Worm (Caenorhabditis elegans) whole organism, young adult: Measurements from ENCODE around the gene btb-16.
"Not testable (repeated sequence)": the region's sequence is repeated elsewhere in the genome, so short reads cannot be mapped to it uniquely, and the experiment has no call there.

Source experiments
- B0019.2 ChIP-seq: fragments of 200-800 bp; sonication (Bioruptor generic); conservative IDR thresholded peaks from 2 replicates; pipeline ENCODE4 v1.3.6; 2022; ENCODE audit warnings: missing genetic modification reagents, missing genetic modification characterization, missing compliant biosample characterization
- C17E4.6 ChIP-seq: fragments of 200-800 bp; sonication (Bioruptor generic); IDR thresholded peaks from 2 replicates; pipeline ENCODE4 v1.3.6; 2022; ENCODE audit warnings: missing genetic modification reagents, missing genetic modification characterization, missing compliant biosample characterization
- F10E7.11 ChIP-seq: sonication (generic microtip); optimal IDR thresholded peaks from 2 replicates; lab custom pipeline; 2017; ENCODE audit warnings: mild to moderate bottlenecking, missing genetic modification characterization, moderate library complexity, missing compliant biosample characterization
- F39B2.1 ChIP-seq: fragments of 200-800 bp; sonication (Bioruptor generic); IDR thresholded peaks from 2 replicates; pipeline ENCODE4 v1.3.6; 2022; ENCODE audit warnings: missing genetic modification reagents, missing genetic modification characterization, missing compliant biosample characterization
- K12H6.12 ChIP-seq: fragments of 200-800 bp; sonication (Bioruptor generic); optimal IDR thresholded peaks from 2 replicates; lab custom pipeline; 2018; ENCODE audit warnings: mild to moderate bottlenecking, missing genetic modification characterization, missing compliant biosample characterization
- Y53F4B.3 ChIP-seq: fragments of 200-800 bp; sonication (Bioruptor generic); IDR thresholded peaks from 2 replicates; pipeline ENCODE4 v1.3.6; 2022; ENCODE audit warnings: missing genetic modification reagents, missing genetic modification characterization, missing compliant biosample characterization
- Y56A3A.18 ChIP-seq: fragments of 200-800 bp; sonication (Bioruptor generic); IDR thresholded peaks from 2 replicates; pipeline ENCODE4 v1.3.6; 2022; ENCODE audit warnings: missing genetic modification reagents, missing genetic modification characterization, missing compliant biosample characterization
- Y95B8A.8 ChIP-seq: fragments of 200-800 bp; sonication (Bioruptor generic); IDR thresholded peaks from 2 replicates; pipeline ENCODE4 v1.3.6; 2022; ENCODE audit warnings: missing genetic modification reagents, missing genetic modification characterization, missing compliant biosample characterization
- ZK185.1 ChIP-seq: sonication (generic microtip); optimal IDR thresholded peaks from 2 replicates; lab custom pipeline; 2016; ENCODE audit warnings: mild to moderate bottlenecking, missing genetic modification characterization, missing compliant biosample characterization; ENCODE audit not compliant: poor library complexity, severe bottlenecking
- aptf-2 ChIP-seq: fragments of 200-800 bp; sonication (Bioruptor generic); conservative IDR thresholded peaks from 2 replicates; pipeline ENCODE4 v1.3.6; 2022; ENCODE audit warnings: missing genetic modification reagents, missing genetic modification characterization, missing compliant biosample characterization
- bed-2 ChIP-seq: fragments of 200-800 bp; sonication (Bioruptor generic); IDR thresholded peaks from 2 replicates; pipeline ENCODE4 v1.3.6; 2022; ENCODE audit warnings: missing genetic modification reagents, missing genetic modification characterization, missing compliant biosample characterization
- cebp-1 ChIP-seq, 2 experiments: fragments of 200-800 bp in 1 of 2; sonication (Bioruptor generic) in 1 of 2; sonication (generic microtip) in 1 of 2; IDR thresholded peaks in 1 of 2; optimal IDR thresholded peaks in 1 of 2; 2 replicates each; pipeline versions ENCODE4 v1.3.6 to Lab custom; 2017 to 2022; ENCODE audit warnings: missing compliant biosample characterization in 2 of 2, missing genetic modification characterization in 2 of 2, mild to moderate bottlenecking in 1 of 2, missing genetic modification reagents in 1 of 2, moderate library complexity in 1 of 2
- cebp-2 ChIP-seq: fragments of 200-800 bp; sonication (Bioruptor generic); IDR thresholded peaks from 2 replicates; pipeline ENCODE4 v1.3.6; 2022; ENCODE audit warnings: missing genetic modification characterization, missing compliant biosample characterization
- ceh-27 ChIP-seq: fragments of 200-800 bp; sonication (Bioruptor generic); optimal IDR thresholded peaks from 2 replicates; lab custom pipeline; 2018; ENCODE audit warnings: mild to moderate bottlenecking, missing genetic modification characterization, moderate library complexity, missing compliant biosample characterization
- dpff-1 ChIP-seq: sonication (generic microtip); optimal IDR thresholded peaks from 2 replicates; lab custom pipeline; 2017; ENCODE audit warnings: mild to moderate bottlenecking, missing genetic modification characterization, missing compliant biosample characterization
- egrh-3 ChIP-seq: fragments of 200-800 bp; sonication (Bioruptor generic); IDR thresholded peaks from 2 replicates; pipeline ENCODE4 v1.3.6; 2022; ENCODE audit warnings: missing genetic modification reagents, missing genetic modification characterization, missing compliant biosample characterization
- ekl-4 ChIP-seq: fragments of 200-800 bp; sonication (Bioruptor generic); IDR thresholded peaks from 2 replicates; pipeline ENCODE4 v1.3.6; 2022; ENCODE audit warnings: missing genetic modification reagents, missing genetic modification characterization, missing compliant biosample characterization
- ets-4 ChIP-seq: fragments of 200-800 bp; sonication (Bioruptor generic); optimal IDR thresholded peaks from 2 replicates; lab custom pipeline; 2018; ENCODE audit warnings: mild to moderate bottlenecking, missing genetic modification characterization, missing compliant biosample characterization
- hsf-1 ChIP-seq: fragments of 200-800 bp; sonication (Bioruptor generic); IDR thresholded peaks from 2 replicates; pipeline ENCODE4 v1.3.6; 2022; ENCODE audit warnings: missing genetic modification reagents, missing genetic modification characterization, missing compliant biosample characterization
- lin-40 ChIP-seq: sonication (generic microtip); optimal IDR thresholded peaks from 2 replicates; lab custom pipeline; 2016; ENCODE audit warnings: missing genetic modification characterization, mild to moderate bottlenecking, missing compliant biosample characterization, missing genotype, missing genetic modification reagents
- madf-8 ChIP-seq: fragments of 200-800 bp; sonication (Bioruptor generic); conservative IDR thresholded peaks from 2 replicates; pipeline ENCODE4 v1.3.6; 2022; ENCODE audit warnings: missing genetic modification reagents, missing genetic modification characterization, missing compliant biosample characterization
- mel-28 ChIP-seq: sonication (generic microtip); optimal IDR thresholded peaks from 2 replicates; lab custom pipeline; 2016; ENCODE audit warnings: borderline replicate concordance, mild to moderate bottlenecking, missing genetic modification characterization, missing compliant biosample characterization
- mes-4 ChIP-seq: sonication (generic microtip); optimal IDR thresholded peaks from 2 replicates; lab custom pipeline; 2016; ENCODE audit warnings: missing genotype, missing genetic modification characterization, missing compliant biosample characterization
- mxl-1 ChIP-seq: sonication (generic microtip); optimal IDR thresholded peaks from 2 replicates; lab custom pipeline; 2016; ENCODE audit warnings: missing genetic modification characterization, missing compliant biosample characterization
- nhr-120 ChIP-seq: fragments of 200-800 bp; sonication (Bioruptor generic); IDR thresholded peaks from 2 replicates; pipeline ENCODE4 v1.3.6; 2022; ENCODE audit warnings: missing genetic modification characterization, missing compliant biosample characterization
- nhr-179 ChIP-seq: sonication (generic microtip); optimal IDR thresholded peaks from 2 replicates; lab custom pipeline; 2016; ENCODE audit warnings: mild to moderate bottlenecking, missing genetic modification characterization, missing compliant biosample characterization
- nhr-27 ChIP-seq: fragments of 200-800 bp; sonication (Bioruptor generic); optimal IDR thresholded peaks from 2 replicates; lab custom pipeline; 2018; ENCODE audit warnings: mild to moderate bottlenecking, missing genetic modification characterization, moderate library complexity, missing compliant biosample characterization
- nhr-80 ChIP-seq: sonication (generic microtip); optimal IDR thresholded peaks from 2 replicates; lab custom pipeline; 2016; ENCODE audit warnings: missing genetic modification characterization, missing compliant biosample characterization
- pbrm-1 ChIP-seq: fragments of 200-800 bp; sonication (Bioruptor generic); IDR thresholded peaks from 2 replicates; pipeline ENCODE4 v1.3.6; 2022; ENCODE audit warnings: missing genetic modification reagents, missing genetic modification characterization, missing compliant biosample characterization
- pha-4 ChIP-seq: fragments of 150-350 bp; sonication (generic microtip); optimal IDR thresholded peaks from 2 replicates; lab custom pipeline; 2014; ENCODE audit warnings: missing biosample characterization, missing genetic modification reagents, missing genetic modification characterization
- snpc-1.3 ChIP-seq: sonication (generic microtip); optimal IDR thresholded peaks from 2 replicates; lab custom pipeline; 2017; ENCODE audit warnings: missing genetic modification characterization, mild to moderate bottlenecking, missing compliant biosample characterization, antibody characterized with exemption, moderate library complexity, missing genotype, missing genetic modification reagents; ENCODE audit not compliant: insufficient read depth
- zfh-2 ChIP-seq: fragments of 200-800 bp; sonication (Bioruptor generic); conservative IDR thresholded peaks from 2 replicates; pipeline ENCODE4 v1.3.6; 2022; ENCODE audit warnings: missing genetic modification reagents, missing genetic modification characterization, missing compliant biosample characterization
- ztf-6 ChIP-seq: fragments of 200-800 bp; sonication (Bioruptor generic); IDR thresholded peaks from 2 replicates; pipeline ENCODE4 v1.3.6; 2022; ENCODE audit warnings: missing genetic modification reagents, missing genetic modification characterization, missing compliant biosample characterization

Gene btb-16

DNA sequence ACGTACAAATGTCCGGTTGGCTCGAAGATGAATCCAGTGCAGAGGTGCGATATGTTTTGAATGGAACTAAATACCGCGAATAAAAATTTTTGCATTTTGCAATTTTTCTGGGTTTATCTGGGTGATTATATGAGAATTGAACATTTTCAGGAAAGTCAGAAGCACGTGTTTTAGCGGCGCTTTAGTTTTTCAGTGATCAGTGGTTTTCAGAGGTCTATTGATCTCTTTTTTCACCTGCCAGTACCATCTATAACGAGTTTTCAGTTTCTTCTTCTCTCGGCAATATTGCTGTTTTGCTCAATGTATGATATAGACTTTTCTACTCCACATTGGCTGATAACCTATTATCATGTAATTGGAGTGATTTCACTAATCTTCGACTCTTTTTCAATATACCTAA lies 9.6 kb upstream of the btb-16 start, which contains the start of gene sri-63 (continued):
- TF ChIP-seq mel-28 (tag; lab: Kevin White, UChicago) (no peak), ekl-4 (GFP tag; lab: Robert Waterston, UW) (no peak)

DNA sequence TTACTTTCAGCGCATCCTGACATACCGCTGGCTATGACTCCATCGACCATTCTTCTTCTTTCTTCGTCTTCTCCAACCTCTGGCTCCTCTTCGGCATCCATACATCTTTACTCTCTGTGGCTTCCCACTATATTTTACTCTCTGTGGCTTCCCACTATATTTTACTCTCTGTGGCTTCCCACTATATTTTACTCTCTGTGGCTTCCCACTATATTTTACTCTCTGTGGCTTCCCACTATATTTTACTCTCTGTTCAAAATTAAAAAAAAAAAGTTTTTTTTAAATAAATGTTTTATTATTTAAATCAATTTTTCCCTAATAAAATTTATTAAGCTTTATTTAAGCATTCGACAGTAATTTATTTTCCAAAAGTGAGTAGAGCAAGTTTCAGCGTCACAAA lies 6.1 kb upstream of the btb-16 start, which contains the start of gene F39E9.14:
TSS of gene F39E9.14 (minus strand) at position 101 of the 400 bp plus-strand sequence.
- TF ChIP-seq Y56A3A.18; dpff-1 (tag; lab: Kevin White, UChicago); F10E7.11 (tag; lab: Kevin White, UChicago): not testable (repeated sequence)

DNA sequence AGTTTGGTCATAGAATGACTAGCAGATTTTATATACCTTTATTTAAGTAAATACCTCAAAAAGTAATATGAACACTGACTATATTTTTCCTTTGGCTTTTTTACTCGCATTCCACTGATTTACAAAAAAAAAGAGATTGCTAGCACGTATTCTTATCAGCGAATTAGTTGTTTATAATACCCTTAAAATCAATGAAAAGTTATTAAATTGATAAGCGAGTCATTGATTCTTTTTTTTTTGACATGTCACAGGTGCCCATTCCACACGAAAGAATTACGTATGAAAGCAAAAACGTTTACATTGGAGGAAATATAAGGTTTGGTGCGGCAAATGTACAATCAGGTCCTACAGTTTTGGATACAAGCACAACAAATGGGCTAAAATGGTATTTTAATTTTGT lies 1.5 kb upstream of the btb-16 start, which contains the start of gene btb-17:
TSS of gene btb-17 (plus strand) at position 213 of the 400 bp plus-strand sequence.
- TF ChIP-seq K12H6.12 (tag; lab: Kevin White, UChicago) (no peak), lin-40 (tag; lab: Kevin White, UChicago) (no peak), zfh-2 (no peak), nhr-80 (tag; lab: Kevin White, UChicago) (peak; percentile 35), ZK185.1 (tag; lab: Kevin White, UChicago) (no peak), cebp-2 (GFP tag; lab: Robert Waterston, UW) (no peak), snpc-1.3 (tag; lab: Kevin White, UChicago) (no peak), aptf-2 (GFP tag; lab: Robert Waterston, UW) (no peak)

DNA sequence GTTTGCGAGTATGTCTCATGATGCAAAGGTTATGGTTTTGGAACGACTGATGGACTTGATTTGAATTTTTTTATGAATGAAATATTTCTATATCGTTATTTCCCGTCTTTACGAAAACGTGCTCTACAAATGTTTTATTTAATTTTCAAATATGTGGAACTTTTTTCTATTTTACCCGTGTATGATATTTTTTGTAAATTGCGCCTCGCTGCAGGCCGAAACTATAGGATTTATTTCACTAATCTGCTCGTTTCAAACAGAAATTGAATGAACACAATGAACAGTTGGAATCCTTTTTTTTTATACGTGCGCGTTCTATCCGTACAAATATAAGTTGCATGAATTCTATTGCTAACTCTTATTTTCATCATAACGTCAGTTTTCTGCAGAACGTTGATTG lies 1.2 kb downstream of the btb-16 start, which contains the start of gene btb-18:
TSS of gene btb-18 (plus strand) at position 301 of the 400 bp plus-strand sequence.
- TF ChIP-seq nhr-179 (tag; lab: Kevin White, UChicago), result no peak
- no peak for TF ChIP-seq mxl-1

DNA sequence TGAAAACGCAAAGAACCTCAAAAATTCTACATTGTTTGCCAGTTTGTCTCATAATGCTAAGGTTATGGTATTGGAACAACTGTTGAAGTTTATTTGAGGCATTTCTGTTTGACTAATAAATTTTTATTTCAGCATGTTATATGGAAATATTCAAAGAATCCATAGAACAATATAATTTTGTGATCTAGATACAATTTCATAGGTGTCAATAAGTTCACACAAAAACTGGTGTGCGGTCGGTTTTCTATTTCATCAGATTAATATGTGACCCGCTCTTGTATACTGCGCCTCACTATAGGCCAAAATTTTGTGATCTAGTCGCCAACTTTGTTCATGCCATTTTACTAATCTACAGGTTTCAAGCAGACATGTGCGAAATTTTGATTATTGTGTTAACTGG lies 2.8 kb downstream of the btb-16 start, which contains the start of gene btb-22:
TSS of gene btb-22 (plus strand) at position 301 of the 400 bp plus-strand sequence.
- no peak for TF ChIP-seq pha-4
- no peak for TF ChIP-seq ztf-6 (GFP tag; lab: Robert Waterston, UW)
- no peak for TF ChIP-seq B0019.2
- TF ChIP-seq mes-4 (tag; lab: Kevin White, UChicago), result no peak
- no peak for TF ChIP-seq pbrm-1 (GFP tag; lab: Robert Waterston, UW)
- no peak for TF ChIP-seq C17E4.6 (GFP tag; lab: Robert Waterston, UW)
- no peak for TF ChIP-seq F39B2.1 (GFP tag; lab: Robert Waterston, UW)
- no peak for TF ChIP-seq egrh-3 (GFP tag; lab: Robert Waterston, UW)
- TF ChIP-seq bed-2 (GFP tag; lab: Robert Waterston, UW), result no peak
- no peak for TF ChIP-seq madf-8
- no peak for TF ChIP-seq Y95B8A.8 (GFP tag; lab: Robert Waterston, UW)
- TF ChIP-seq Y53F4B.3 (GFP tag; lab: Robert Waterston, UW), result no peak
- TF ChIP-seq dpff-1 (tag; lab: Kevin White, UChicago), result no peak
- no peak for TF ChIP-seq ceh-27 (GFP tag; lab: Kevin White, UChicago)
- TF ChIP-seq cebp-1 (GFP tag; IDR thresholded peaks at IDR 0.05; lab: Robert Waterston, UW), result no peak
- no peak for TF ChIP-seq cebp-1 (tag; optimal IDR thresholded peaks at IDR 0.05; lab: Kevin White, UChicago)
- no peak for TF ChIP-seq hsf-1 (GFP tag; lab: Robert Waterston, UW)
- no peak for TF ChIP-seq ets-4
- no peak for TF ChIP-seq nhr-27
- TF ChIP-seq nhr-120 (GFP tag; lab: Robert Waterston, UW), result no peak
